Fruit fly (Drosophila melanogaster) whole organism, wandering third instar larva: ENCODE results near the gene jar.
A peak's percentile ranks its signal among the peaks of the same experiment; 100 is the strongest.

Experiments used
- h ChIP-seq: fragments of 200-800 bp; sonication (Bioruptor generic); optimal IDR thresholded peaks from 3 replicates; lab custom pipeline; 2016; ENCODE audit warnings: missing biosample characterization, mild to moderate bottlenecking, missing genetic modification characterization
- lola ChIP-seq: fragments of >200 bp; optimal IDR thresholded peaks from 2 replicates; lab custom pipeline; 2017; ENCODE audit warnings: missing biosample characterization, missing genetic modification characterization

DNA sequence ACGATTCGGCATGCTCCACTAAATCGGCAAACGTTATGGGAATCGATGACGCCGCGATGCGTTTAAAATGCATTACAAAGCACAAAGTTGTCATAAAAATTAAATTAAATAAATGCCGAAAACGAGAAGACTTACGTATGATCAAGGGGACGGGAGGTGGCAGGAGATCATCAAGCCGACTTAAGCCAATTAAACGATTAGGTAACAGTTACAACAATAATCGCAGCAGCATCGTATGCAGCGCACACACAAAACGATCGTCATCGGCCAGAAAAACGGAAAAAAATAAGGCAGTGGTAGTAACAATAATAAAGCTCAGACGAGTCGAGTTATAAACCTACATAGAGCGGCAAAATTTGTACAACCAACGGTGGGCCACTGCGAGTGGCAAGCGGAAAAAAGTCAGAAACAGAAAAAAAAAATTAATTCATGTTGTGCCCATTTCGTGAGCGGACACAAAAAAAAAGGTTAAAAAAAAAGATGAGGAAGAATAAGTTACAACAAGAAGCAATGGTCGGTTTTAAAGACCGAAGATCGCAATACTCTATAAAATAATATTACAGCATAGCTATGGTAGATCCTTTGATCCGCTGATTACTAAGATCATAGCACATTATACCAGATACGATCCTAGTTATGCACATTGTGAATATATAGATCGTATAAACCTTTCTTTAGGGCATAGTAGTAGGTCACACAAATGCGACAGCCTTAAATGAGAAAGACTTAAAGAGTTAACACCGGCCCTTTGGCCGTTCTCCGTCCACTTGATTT is 64.5 kb downstream of the jar start:
- TF ChIP-seq h (GFP tag; lab: Kevin White, UChicago) = peak; percentile 42
- no peak for TF ChIP-seq lola (GFP tag; lab: Kevin White, UChicago)
